Worm (Caenorhabditis elegans): ENCODE data around the gene Y46G5A.20.

Y46G5A.20 gene

ce11 chrII:12778374-12778773 is 32.4 kb upstream of the Y46G5A.20 start:
- TF ChIP-seq rnt-1 (tag; optimal IDR thresholded peaks at IDR 0.05), result peak; percentile 92
- peak in 1 of 2 experiments; percentile 44 for TF ChIP-seq ztf-11 (tag; optimal IDR thresholded peaks at IDR 0.05)
- TF ChIP-seq C04F5.9 (tag; optimal IDR thresholded peaks at IDR 0.05), result peak; percentile 27
- TF ChIP-seq isw-1 (GFP tag; IDR thresholded peaks at IDR 0.05), result peak; percentile 16; the same call in 1 of the 2 replicates
- TF ChIP-seq skn-1 (tag; optimal IDR thresholded peaks at IDR 0.05), result peak; percentile 35
- TF ChIP-seq nhr-90 (tag; optimal IDR thresholded peaks at IDR 0.05; ENCODE audit: poor library complexity), result peak; percentile 70
- peak; percentile 8 to 63 for TF ChIP-seq lsy-2 (tag; optimal IDR thresholded peaks at IDR 0.05)
- peak; percentile 64 for TF ChIP-seq nhr-85 (tag)
- peak; percentile 54; the same call in 1 of the 2 replicates for TF ChIP-seq ceh-88 (GFP tag; IDR thresholded peaks at IDR 0.05)
- TF ChIP-seq swsn-7 (tag; optimal IDR thresholded peaks at IDR 0.05), result peak; percentile 81
- TF ChIP-seq lin-13 (GFP tag; optimal IDR thresholded peaks at IDR 0.05), result peak; percentile 98
- TF ChIP-seq tbx-2 (tag; optimal IDR thresholded peaks at IDR 0.05), result peak; percentile 69
- 0 out of 2 replicates have a peak, but pooled peaks have one; percentile 37 for TF ChIP-seq mab-9 (GFP tag; IDR thresholded peaks at IDR 0.05)
- peak; percentile 37 to 48 for TF ChIP-seq lin-35 (GFP tag; optimal IDR thresholded peaks at IDR 0.05)
- TF ChIP-seq ceh-8 (GFP tag; optimal IDR thresholded peaks at IDR 0.05), result peak; percentile 81
- peak; percentile 70 for TF ChIP-seq unc-86 (tag; optimal IDR thresholded peaks at IDR 0.05)
- TF ChIP-seq efl-1 (optimal IDR thresholded peaks at IDR 0.05), result peak; percentile 29 to 56
- peak; percentile 29 to 95 for TF ChIP-seq efl-1 (GFP tag; optimal IDR thresholded peaks at IDR 0.05 in 1 of 2)
- TF ChIP-seq nhr-47 (tag; optimal IDR thresholded peaks at IDR 0.05), result peak; percentile 84
- TF ChIP-seq ceh-82 (tag; optimal IDR thresholded peaks at IDR 0.05), result peak; percentile 46 to 72 (median 56)
- peak; percentile 59 for TF ChIP-seq lin-15B (tag; optimal IDR thresholded peaks at IDR 0.05)
- peak; percentile 97 for TF ChIP-seq snpc-4 (tag; optimal IDR thresholded peaks at IDR 0.05)
- peak; percentile 86 for TF ChIP-seq nhr-19 (GFP tag; conservative IDR thresholded peaks at IDR 0.05)
- TF ChIP-seq dpl-1 (GFP tag; optimal IDR thresholded peaks at IDR 0.05), result peak in 2 of 3 experiments; percentile 19 to 36
- TF ChIP-seq lin-14 (GFP tag; optimal IDR thresholded peaks at IDR 0.05), result peak; percentile 68
- peak; percentile 86 for TF ChIP-seq nhr-71 (tag; optimal IDR thresholded peaks at IDR 0.05)
- TF ChIP-seq xbp-1 (tag; optimal IDR thresholded peaks at IDR 0.05), result peak; percentile 58
- TF ChIP-seq egl-13 (tag; optimal IDR thresholded peaks at IDR 0.05), result peak; percentile 25
- TF ChIP-seq unc-98 (GFP tag; IDR thresholded peaks at IDR 0.05), result 0 out of 2 replicates have a peak, but pooled peaks have one; percentile 29
- TF ChIP-seq snu-23 (GFP tag; optimal IDR thresholded peaks at IDR 0.05), result peak; percentile 80
- peak; percentile 71 for TF ChIP-seq nhr-20 (tag; optimal IDR thresholded peaks at IDR 0.05)
- peak; percentile 66 for TF ChIP-seq dsc-1 (tag; optimal IDR thresholded peaks at IDR 0.05)
- TF ChIP-seq grh-1 (GFP tag; IDR thresholded peaks at IDR 0.05), result peak; percentile 57

ce11 chrII:12785391-12785790 is 25.4 kb upstream of the Y46G5A.20 start, which contains the start of gene Y46G5A.15:
Gene Y46G5A.15, minus strand, starts transcription at chrII:12785416.
- TF ChIP-seq efl-1 (optimal IDR thresholded peaks at IDR 0.05) (no peak), efl-1 (GFP tag; optimal IDR thresholded peaks at IDR 0.05 in 1 of 2) (peak in 1 of 2 experiments; percentile 30), elt-3 (tag; optimal IDR thresholded peaks at IDR 0.05) (no peak), nhr-77 (tag; optimal IDR thresholded peaks at IDR 0.05) (no peak)

ce11 chrII:12787831-12788248 is 23.0 kb upstream of the Y46G5A.20 start, which contains the start of gene alkb-7:
Gene alkb-7, minus strand, starts transcription at chrII:12788153.
- TF ChIP-seq efl-1 (optimal IDR thresholded peaks at IDR 0.05) (no peak), efl-1 (GFP tag; optimal IDR thresholded peaks at IDR 0.05 in 1 of 2) (peak in 1 of 2 experiments; percentile 70), ztf-4 (tag; optimal IDR thresholded peaks at IDR 0.05) (peak; percentile 2), hlh-17 (GFP tag; optimal IDR thresholded peaks at IDR 0.05; ENCODE audit: borderline replicate concordance) (no peak), sup-37 (GFP tag; optimal IDR thresholded peaks at IDR 0.05) (peak; percentile 9)
